Worm (Caenorhabditis elegans): ENCODE results near the gene srw-99.

The srw-99 gene

DNA sequence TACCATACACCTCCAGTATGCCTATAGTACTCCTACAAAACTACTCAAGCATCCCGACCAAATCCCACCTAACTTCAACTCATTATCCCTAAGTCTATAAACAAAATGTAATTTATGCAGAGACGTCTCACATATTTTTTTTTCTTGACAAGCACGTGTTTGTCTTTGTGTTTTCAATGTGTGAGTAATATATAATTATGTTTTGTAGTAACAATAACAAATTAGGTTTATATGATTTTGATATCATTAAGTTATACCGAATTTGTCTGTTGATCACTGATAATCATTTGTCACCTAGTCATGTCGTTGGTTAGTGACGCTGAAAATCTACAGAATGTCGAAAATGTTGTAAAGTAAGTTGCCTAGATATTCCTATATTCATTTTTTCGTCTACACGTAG is 11.4 kb downstream of the srw-99 start, which contains the start of gene srw-102:
srw-102 (plus strand) TSS at position 301 of the 400 bp plus-strand sequence.
- no peak for TF ChIP-seq unc-62 (GFP tag; optimal IDR thresholded peaks at IDR 0.05)

ce11 chrV:1721966-1722365 is 13.4 kb downstream of the srw-99 start, which contains the start of gene srw-101:
Gene srw-101 (plus strand): TSS chrV:1722266.
- no peak for TF ChIP-seq unc-62 (GFP tag; optimal IDR thresholded peaks at IDR 0.05)

DNA sequence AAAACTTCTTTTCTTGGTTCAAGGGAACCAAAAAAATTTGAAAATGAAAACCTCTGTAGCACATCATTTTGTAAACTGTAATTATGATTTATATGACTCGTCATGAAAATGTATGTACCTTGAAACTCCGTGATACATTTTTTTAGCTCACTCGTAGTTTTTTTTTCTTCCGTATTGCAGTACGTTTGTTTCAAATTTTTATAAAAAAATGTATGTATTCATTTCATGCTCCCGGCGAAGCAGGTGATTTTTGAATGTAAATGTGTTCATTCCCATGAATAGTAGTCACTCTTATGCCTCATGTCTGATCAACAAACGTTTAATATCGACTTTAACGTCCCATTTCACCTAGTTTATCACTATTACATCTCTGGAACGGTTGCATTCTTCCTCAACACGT is 16.8 kb downstream of the srw-99 start, which contains the start of gene sri-27:
sri-27 (plus strand) TSS at position 301 of the 400 bp plus-strand sequence.
- TF ChIP-seq unc-62 (GFP tag; optimal IDR thresholded peaks at IDR 0.05), result no peak

DNA sequence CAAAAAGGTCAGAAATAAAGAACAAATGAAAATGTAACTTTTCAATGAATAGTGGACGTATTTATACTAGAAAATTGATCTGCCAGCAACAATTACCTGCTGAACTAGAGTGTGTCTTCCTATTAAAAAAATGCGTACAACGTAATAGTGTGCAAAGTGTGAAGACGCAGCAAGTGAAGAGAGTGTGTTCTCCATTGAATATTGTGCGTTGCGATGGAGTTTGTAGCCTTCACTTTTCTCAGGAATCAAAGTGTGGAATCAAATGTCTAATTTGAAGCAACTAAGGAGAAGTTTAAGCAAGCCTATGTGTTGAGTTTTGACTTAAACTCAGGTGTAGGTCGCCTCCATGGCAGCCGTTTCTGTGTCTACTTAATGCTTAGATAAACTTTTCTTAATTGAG is 23.4 kb downstream of the srw-99 start, which contains the start of gene gst-21:
gst-21 (minus strand) TSS at position 101 of the 400 bp plus-strand sequence.
- no peak for TF ChIP-seq unc-62 (GFP tag; optimal IDR thresholded peaks at IDR 0.05)

- no peak for TF ChIP-seq unc-62 (GFP tag; optimal IDR thresholded peaks at IDR 0.05)
Measured at ce11 chrV:1734569-1734968, 26.0 kb downstream of the srw-99 start, which contains the start of gene str-160. Gene str-160 (plus strand): TSS chrV:1734869.

ce11 chrV:1741074-1741473 is 32.5 kb downstream of the srw-99 start, which contains the start of gene srab-25:
Gene srab-25 (minus strand): TSS chrV:1741174.
- no peak for TF ChIP-seq unc-62 (GFP tag; optimal IDR thresholded peaks at IDR 0.05)

- no peak for TF ChIP-seq unc-62 (GFP tag; optimal IDR thresholded peaks at IDR 0.05)
Measured at ce11 chrV:1743205-1743870, 34.8 kb downstream of the srw-99 start, which contains the start of gene nhr-256. Gene nhr-256 (plus strand): TSS chrV:1743771.

- TF ChIP-seq unc-62 (GFP tag; optimal IDR thresholded peaks at IDR 0.05), result no peak
Measured at ce11 chrV:1749053-1749452, 40.5 kb downstream of the srw-99 start, which contains the start of gene ZK697.8. Gene ZK697.8 (minus strand): TSS chrV:1749153.

ce11 chrV:1751449-1751848 is 42.9 kb downstream of the srw-99 start, which contains the start of gene srh-199:
Gene srh-199 (minus strand): TSS chrV:1751549.
- no peak for TF ChIP-seq unc-62 (GFP tag; optimal IDR thresholded peaks at IDR 0.05)

ce11 chrV:1752496-1752895 is 44.0 kb downstream of the srw-99 start, which contains the start of gene ZK697.1:
Gene ZK697.1 (plus strand): TSS chrV:1752796.
- TF ChIP-seq unc-62 (GFP tag; optimal IDR thresholded peaks at IDR 0.05), result no peak

- no peak for TF ChIP-seq unc-62 (GFP tag; optimal IDR thresholded peaks at IDR 0.05)
Measured at ce11 chrV:1755589-1755988, 47.0 kb downstream of the srw-99 start, which contains the start of gene ZK697.14. Gene ZK697.14 (minus strand): TSS chrV:1755689.

ce11 chrV:1756099-1756498 is 47.6 kb downstream of the srw-99 start:
- TF ChIP-seq unc-62 (GFP tag; optimal IDR thresholded peaks at IDR 0.05), result no peak

DNA sequence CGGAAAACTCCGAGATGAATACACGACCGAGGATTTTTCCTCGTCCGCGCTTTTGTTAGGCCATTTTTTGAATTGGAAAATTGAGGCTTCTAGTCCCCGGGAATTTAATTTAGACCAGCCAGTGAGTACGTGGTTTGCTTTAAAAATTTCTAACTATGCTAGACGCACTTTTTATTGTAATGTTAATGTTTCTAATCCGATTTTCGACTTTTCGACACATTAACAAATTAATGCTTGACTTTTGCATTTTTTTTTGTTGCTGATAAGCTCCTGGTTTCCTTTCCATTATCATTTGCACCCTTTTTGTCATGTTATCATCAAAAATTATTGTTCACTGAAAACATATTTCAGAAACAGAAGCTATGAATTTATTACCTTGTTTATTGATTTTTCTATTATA is 48.3 kb downstream of the srw-99 start, which contains the start of gene clec-204:
clec-204 (plus strand) TSS at position 301 of the 400 bp plus-strand sequence.
- TF ChIP-seq unc-62 (GFP tag; optimal IDR thresholded peaks at IDR 0.05), result no peak
